Worm (Caenorhabditis elegans) whole organism, young adult: Measurements from ENCODE around the gene best-23.
A peak's percentile ranks its signal among the peaks of the same experiment; 100 is the strongest.

Source experiments
- B0035.1 ChIP-seq: sonication (generic microtip); optimal IDR thresholded peaks from 2 replicates; lab custom pipeline; 2016; ENCODE audit warnings: missing genetic modification characterization, mild to moderate bottlenecking, missing compliant biosample characterization, missing genotype, missing genetic modification reagents
- B0336.3 ChIP-seq: fragments of 200-800 bp; sonication (Bioruptor generic); IDR thresholded peaks from 2 replicates; pipeline ENCODE4 v1.3.6; 2022; ENCODE audit warnings: missing genetic modification characterization, missing compliant biosample characterization
- C06A6.2 ChIP-seq: fragments of 200-800 bp; sonication (Bioruptor generic); conservative IDR thresholded peaks from 2 replicates; pipeline ENCODE4 v1.3.6; 2022; ENCODE audit warnings: missing genetic modification characterization, missing compliant biosample characterization
- D2030.7 ChIP-seq: fragments of 200-800 bp; sonication (Bioruptor generic); IDR thresholded peaks from 2 replicates; pipeline ENCODE4 v1.3.6; 2022; ENCODE audit warnings: missing genetic modification reagents, missing genetic modification characterization, missing compliant biosample characterization
- F10E7.11 ChIP-seq: sonication (generic microtip); optimal IDR thresholded peaks from 2 replicates; lab custom pipeline; 2017; ENCODE audit warnings: mild to moderate bottlenecking, missing genetic modification characterization, moderate library complexity, missing compliant biosample characterization
- F22D6.2 ChIP-seq: sonication (generic microtip); optimal IDR thresholded peaks from 2 replicates; lab custom pipeline; 2016; ENCODE audit warnings: mild to moderate bottlenecking, missing genetic modification characterization, missing compliant biosample characterization
- F52B5.7 ChIP-seq: sonication (generic microtip); optimal IDR thresholded peaks from 2 replicates; lab custom pipeline; 2016; ENCODE audit warnings: mild to moderate bottlenecking, missing genetic modification characterization, missing compliant biosample characterization
- F57A8.1 ChIP-seq: fragments of 200-800 bp; sonication (Bioruptor generic); optimal IDR thresholded peaks from 2 replicates; lab custom pipeline; 2018; ENCODE audit warnings: mild to moderate bottlenecking, missing genetic modification characterization, moderate library complexity, missing compliant biosample characterization
- F57C9.4 ChIP-seq: sonication (generic microtip); optimal IDR thresholded peaks from 2 replicates; lab custom pipeline; 2017; ENCODE audit warnings: mild to moderate bottlenecking, missing genetic modification characterization, missing compliant biosample characterization
- K11D2.4 ChIP-seq: fragments of 200-800 bp; sonication (Bioruptor generic); IDR thresholded peaks from 2 replicates; pipeline ENCODE4 v1.3.6; 2022; ENCODE audit warnings: missing genetic modification reagents, missing genetic modification characterization, missing compliant biosample characterization
- T07F8.4 ChIP-seq: sonication (generic microtip); optimal IDR thresholded peaks from 2 replicates; lab custom pipeline; 2016; ENCODE audit warnings: mild to moderate bottlenecking, missing genetic modification characterization, moderate library complexity, missing compliant biosample characterization
- Y53F4B.3 ChIP-seq: fragments of 200-800 bp; sonication (Bioruptor generic); IDR thresholded peaks from 2 replicates; pipeline ENCODE4 v1.3.6; 2022; ENCODE audit warnings: missing genetic modification reagents, missing genetic modification characterization, missing compliant biosample characterization
- Y53G8AR.9 ChIP-seq: fragments of 200-800 bp; sonication (Bioruptor generic); conservative IDR thresholded peaks from 2 replicates; pipeline ENCODE4 v1.3.6; 2022; ENCODE audit warnings: missing genetic modification reagents, missing genetic modification characterization, missing compliant biosample characterization
- akir-1 ChIP-seq: fragments of 200-800 bp; sonication (Bioruptor generic); optimal IDR thresholded peaks from 2 replicates; lab custom pipeline; 2018; ENCODE audit warnings: mild to moderate bottlenecking, missing genetic modification characterization, moderate library complexity, missing compliant biosample characterization
- aptf-3 ChIP-seq: fragments of 200-800 bp; sonication (Bioruptor generic); IDR thresholded peaks from 2 replicates; pipeline ENCODE4 v1.3.6; 2022; ENCODE audit warnings: missing genetic modification characterization, missing compliant biosample characterization
- atf-7 ChIP-seq: sonication (generic microtip); optimal IDR thresholded peaks from 2 replicates; lab custom pipeline; 2017; ENCODE audit warnings: mild to moderate bottlenecking, missing genetic modification characterization, missing compliant biosample characterization
- attf-3 ChIP-seq: fragments of 200-800 bp; sonication (Bioruptor generic); conservative IDR thresholded peaks from 2 replicates; pipeline ENCODE4 v1.3.6; 2022; ENCODE audit warnings: missing genetic modification reagents, missing genetic modification characterization, missing compliant biosample characterization
- attf-6 ChIP-seq: fragments of 200-800 bp; sonication (Bioruptor generic); IDR thresholded peaks from 2 replicates; pipeline ENCODE4 v1.3.6; 2022; ENCODE audit warnings: missing genetic modification reagents, missing genetic modification characterization, missing compliant biosample characterization
- bed-2 ChIP-seq: fragments of 200-800 bp; sonication (Bioruptor generic); IDR thresholded peaks from 2 replicates; pipeline ENCODE4 v1.3.6; 2022; ENCODE audit warnings: missing genetic modification reagents, missing genetic modification characterization, missing compliant biosample characterization
- ceh-100 ChIP-seq: fragments of 200-800 bp; sonication (Bioruptor generic); IDR thresholded peaks from 2 replicates; pipeline ENCODE4 v1.3.6; 2022; ENCODE audit warnings: missing genetic modification reagents, missing genetic modification characterization, missing compliant biosample characterization
- ceh-27 ChIP-seq: fragments of 200-800 bp; sonication (Bioruptor generic); optimal IDR thresholded peaks from 2 replicates; lab custom pipeline; 2018; ENCODE audit warnings: mild to moderate bottlenecking, missing genetic modification characterization, moderate library complexity, missing compliant biosample characterization
- ceh-58 ChIP-seq: fragments of 200-800 bp; sonication (Bioruptor generic); IDR thresholded peaks from 2 replicates; pipeline ENCODE4 v1.3.6; 2022; ENCODE audit warnings: missing genetic modification characterization, missing compliant biosample characterization
- dpl-1 ChIP-seq: fragments of 150-350 bp; optimal IDR thresholded peaks from 2 replicates; lab custom pipeline; 2014; ENCODE audit warnings: missing biosample characterization, missing genetic modification reagents, missing genetic modification characterization
- egl-18 ChIP-seq: fragments of 200-800 bp; sonication (Bioruptor generic); IDR thresholded peaks from 2 replicates; pipeline ENCODE4 v1.3.6; 2022; ENCODE audit warnings: missing genetic modification reagents, missing genetic modification characterization, missing compliant biosample characterization
- ets-4 ChIP-seq: fragments of 200-800 bp; sonication (Bioruptor generic); optimal IDR thresholded peaks from 2 replicates; lab custom pipeline; 2018; ENCODE audit warnings: mild to moderate bottlenecking, missing genetic modification characterization, missing compliant biosample characterization
- him-1 ChIP-seq: sonication (generic microtip); optimal IDR thresholded peaks from 2 replicates; lab custom pipeline; 2016; ENCODE audit warnings: missing genotype, missing genetic modification reagents, missing genetic modification characterization, missing compliant biosample characterization
- hmg-20 ChIP-seq: fragments of 200-800 bp; sonication (Bioruptor generic); IDR thresholded peaks from 2 replicates; pipeline ENCODE4 v1.3.6; 2022; ENCODE audit warnings: missing genetic modification reagents, missing genetic modification characterization, missing compliant biosample characterization
- hrde-1 ChIP-seq: sonication (generic microtip); optimal IDR thresholded peaks from 2 replicates; lab custom pipeline; 2016; ENCODE audit warnings: missing genetic modification characterization, mild to moderate bottlenecking, missing compliant biosample characterization, moderate library complexity, missing genotype, missing genetic modification reagents, borderline replicate concordance
- hsf-1 ChIP-seq: fragments of 200-800 bp; sonication (Bioruptor generic); IDR thresholded peaks from 2 replicates; pipeline ENCODE4 v1.3.6; 2022; ENCODE audit warnings: missing genetic modification reagents, missing genetic modification characterization, missing compliant biosample characterization
- lin-35 ChIP-seq, 3 experiments: fragments of 150-350 bp in 2 of 3; sonication (generic microtip) in 1 of 3; optimal IDR thresholded peaks; 2 replicates each; lab custom pipeline; 2014 to 2018; ENCODE audit warnings: missing biosample characterization in 3 of 3, missing genetic modification characterization in 3 of 3, missing genetic modification reagents in 3 of 3
- lin-40 ChIP-seq: sonication (generic microtip); optimal IDR thresholded peaks from 2 replicates; lab custom pipeline; 2016; ENCODE audit warnings: missing genetic modification characterization, mild to moderate bottlenecking, missing compliant biosample characterization, missing genotype, missing genetic modification reagents
- lsy-27 ChIP-seq: sonication (generic microtip); optimal IDR thresholded peaks from 2 replicates; lab custom pipeline; 2017; ENCODE audit warnings: missing genetic modification characterization, mild to moderate bottlenecking, missing compliant biosample characterization, antibody characterized with exemption, missing genotype, borderline replicate concordance; ENCODE audit not compliant: insufficient read depth
- madf-3 ChIP-seq: fragments of 200-800 bp; sonication (Bioruptor generic); IDR thresholded peaks from 2 replicates; pipeline ENCODE4 v1.3.6; 2022; ENCODE audit warnings: missing genetic modification reagents, missing genetic modification characterization, missing compliant biosample characterization
- mcd-1 ChIP-seq: fragments of 200-800 bp; sonication (Bioruptor generic); IDR thresholded peaks from 2 replicates; pipeline ENCODE4 v1.3.6; 2022; ENCODE audit warnings: missing genetic modification reagents, missing genetic modification characterization, missing compliant biosample characterization
- mes-4 ChIP-seq: sonication (generic microtip); optimal IDR thresholded peaks from 2 replicates; lab custom pipeline; 2016; ENCODE audit warnings: missing genotype, missing genetic modification characterization, missing compliant biosample characterization
- mxl-1 ChIP-seq: sonication (generic microtip); optimal IDR thresholded peaks from 2 replicates; lab custom pipeline; 2016; ENCODE audit warnings: missing genetic modification characterization, missing compliant biosample characterization
- nhr-179 ChIP-seq: sonication (generic microtip); optimal IDR thresholded peaks from 2 replicates; lab custom pipeline; 2016; ENCODE audit warnings: mild to moderate bottlenecking, missing genetic modification characterization, missing compliant biosample characterization
- rcor-1 ChIP-seq: fragments of 200-800 bp; sonication (Bioruptor generic); IDR thresholded peaks from 2 replicates; pipeline ENCODE4 v1.3.6; 2022; ENCODE audit warnings: missing genetic modification reagents, missing genetic modification characterization, missing compliant biosample characterization
- sea-2 ChIP-seq: fragments of 200-800 bp; sonication (Bioruptor generic); IDR thresholded peaks from 2 replicates; pipeline ENCODE4 v1.3.6; 2022; ENCODE audit warnings: missing genetic modification characterization, missing compliant biosample characterization
- sptf-2 ChIP-seq: fragments of 200-800 bp; sonication (Bioruptor generic); optimal IDR thresholded peaks from 2 replicates; lab custom pipeline; 2018; ENCODE audit warnings: mild to moderate bottlenecking, missing genetic modification characterization, missing compliant biosample characterization
- tbp1 ChIP-seq: fragments of 200-800 bp; sonication (Bioruptor generic); optimal IDR thresholded peaks from 2 replicates; lab custom pipeline; 2018; ENCODE audit warnings: mild to moderate bottlenecking, missing genetic modification characterization, missing compliant biosample characterization
- tlf-1 ChIP-seq: fragments of 200-800 bp; sonication (Bioruptor generic); optimal IDR thresholded peaks from 2 replicates; lab custom pipeline; 2018; ENCODE audit warnings: mild to moderate bottlenecking, missing genetic modification characterization, missing compliant biosample characterization
- ztf-22 ChIP-seq: fragments of 200-800 bp; sonication (Bioruptor generic); optimal IDR thresholded peaks from 2 replicates; lab custom pipeline; 2018; ENCODE audit warnings: mild to moderate bottlenecking, missing genetic modification characterization, moderate library complexity, missing compliant biosample characterization
- ztf-25 ChIP-seq: fragments of 200-800 bp; sonication (Bioruptor generic); IDR thresholded peaks from 2 replicates; pipeline ENCODE4 v1.3.6; 2022; ENCODE audit warnings: missing genetic modification reagents, missing genetic modification characterization, missing compliant biosample characterization
- ztf-28 ChIP-seq: fragments of 200-800 bp; sonication (Bioruptor generic); IDR thresholded peaks from 2 replicates; pipeline ENCODE4 v1.3.6; 2022; ENCODE audit warnings: missing genetic modification reagents, missing genetic modification characterization, missing compliant biosample characterization
- ztf-3 ChIP-seq: fragments of 200-800 bp; sonication (Bioruptor generic); optimal IDR thresholded peaks from 2 replicates; lab custom pipeline; 2018; ENCODE audit warnings: mild to moderate bottlenecking, missing genetic modification characterization, missing compliant biosample characterization

The best-23 gene

ce11 chrII:7946830-7947425 is 39.5 kb upstream of the best-23 start, which contains the start of gene ZK669.5:
ZK669.5 (minus strand) TSS chrII:7946880.
- TF ChIP-seq nhr-179 (tag; lab: Kevin White, UChicago) = no peak
- TF ChIP-seq lin-40 (tag; lab: Kevin White, UChicago) = no peak
- no peak for TF ChIP-seq Y53F4B.3 (GFP tag; lab: Robert Waterston, UW)
- TF ChIP-seq tbp1 (GFP tag; lab: Kevin White, UChicago) = no peak
- no peak for TF ChIP-seq sea-2 (GFP tag; lab: Robert Waterston, UW)
- TF ChIP-seq B0035.1 (tag; lab: Kevin White, UChicago) = no peak
- no peak for TF ChIP-seq Y53G8AR.9
- no peak for TF ChIP-seq D2030.7
- TF ChIP-seq hmg-20 (GFP tag; lab: Robert Waterston, UW) = no peak
- no peak for TF ChIP-seq ceh-100 (GFP tag; lab: Robert Waterston, UW)
- no peak for TF ChIP-seq ztf-3
- no peak for TF ChIP-seq attf-3 (GFP tag; lab: Robert Waterston, UW)
- no peak for TF ChIP-seq akir-1 (GFP tag; lab: Kevin White, UChicago)
- TF ChIP-seq ztf-28 (GFP tag; lab: Robert Waterston, UW) = no peak
- no peak for TF ChIP-seq sptf-2 (GFP tag; lab: Kevin White, UChicago)
- no peak for TF ChIP-seq madf-3 (GFP tag; lab: Robert Waterston, UW)
- no peak for TF ChIP-seq F57A8.1 (GFP tag; lab: Kevin White, UChicago)
- no peak for TF ChIP-seq him-1 (tag; lab: Kevin White, UChicago)
- no peak for TF ChIP-seq T07F8.4 (tag; lab: Kevin White, UChicago)

ce11 chrII:7945168-7945567 is 37.8 kb upstream of the best-23 start, which contains the start of gene dbt-1:
dbt-1 (minus strand) TSS chrII:7945206.
- TF ChIP-seq F57A8.1 (GFP tag; lab: Kevin White, UChicago) (no peak), ztf-28 (GFP tag; lab: Robert Waterston, UW) (no peak), F57C9.4 (tag; lab: Kevin White, UChicago) (no peak), ceh-58 (GFP tag; lab: Robert Waterston, UW) (no peak), B0336.3 (no peak), tbp1 (GFP tag; lab: Kevin White, UChicago) (no peak), bed-2 (GFP tag; lab: Robert Waterston, UW) (no peak), dpl-1 (peak; percentile 76), ceh-27 (GFP tag; lab: Kevin White, UChicago) (no peak), tlf-1 (GFP tag; lab: Kevin White, UChicago) (peak; percentile 45), attf-6 (GFP tag; lab: Robert Waterston, UW) (no peak), F22D6.2 (tag; lab: Kevin White, UChicago) (no peak), him-1 (tag; lab: Kevin White, UChicago) (peak; percentile 49), C06A6.2 (GFP tag; lab: Robert Waterston, UW) (no peak), F52B5.7 (tag; lab: Kevin White, UChicago) (no peak), rcor-1 (GFP tag; lab: Robert Waterston, UW) (no peak; the same call in 1 of the 2 replicates), akir-1 (GFP tag; lab: Kevin White, UChicago) (no peak), mes-4 (tag; lab: Kevin White, UChicago) (no peak), D2030.7 (no peak), lsy-27 (no peak), aptf-3 (no peak), hsf-1 (no peak), mxl-1 (tag; lab: Kevin White, UChicago) (no peak), lin-35 (GFP tag; optimal IDR thresholded peaks at IDR 0.05; lab: Kevin White, UChicago) (peak; percentile 35 to 93 (median 54)), F10E7.11 (tag; lab: Kevin White, UChicago) (no peak), atf-7 (no peak), madf-3 (GFP tag; lab: Robert Waterston, UW) (no peak), ztf-25 (GFP tag; lab: Robert Waterston, UW) (no peak), egl-18 (GFP tag; lab: Robert Waterston, UW) (no peak), hmg-20 (GFP tag; lab: Robert Waterston, UW) (no peak), ztf-22 (GFP tag; lab: Kevin White, UChicago) (no peak), mcd-1 (GFP tag; lab: Robert Waterston, UW) (peak; percentile 81), ets-4 (GFP tag; lab: Kevin White, UChicago) (no peak), K11D2.4 (no peak; the same call in 1 of the 2 replicates), hrde-1 (tag; lab: Kevin White, UChicago) (no peak)
